Worm (Caenorhabditis elegans) whole organism, midembryonic: ENCODE results near the gene rpn-7.

Experiments
- T22C8.4 ChIP-seq: fragments of 200-800 bp; sonication (Bioruptor generic); IDR thresholded peaks from 2 replicates; pipeline ENCODE4 v1.3.6; 2022; ENCODE audit warnings: missing genetic modification characterization, missing compliant biosample characterization
- cog-1 ChIP-seq: sonication (generic microtip); optimal IDR thresholded peaks from 2 replicates; lab custom pipeline; 2016; ENCODE audit warnings: missing genetic modification characterization, missing compliant biosample characterization
- flt-1 ChIP-seq: fragments of 200-800 bp; sonication (Bioruptor generic); IDR thresholded peaks from 2 replicates; pipeline ENCODE4 v1.3.6; 2022; ENCODE audit warnings: missing genetic modification characterization, missing compliant biosample characterization
- klf-2 ChIP-seq: fragments of 200-800 bp; sonication (Bioruptor generic); conservative IDR thresholded peaks from 2 replicates; pipeline ENCODE4 v1.3.6; 2022; ENCODE audit warnings: missing genetic modification reagents, missing genetic modification characterization, missing compliant biosample characterization
- med-1 ChIP-seq: sonication (generic microtip); optimal IDR thresholded peaks from 2 replicates; lab custom pipeline; 2017; ENCODE audit warnings: missing genetic modification characterization, mild to moderate bottlenecking, missing compliant biosample characterization, antibody characterized with exemption, missing genetic modification reagents; ENCODE audit not compliant: insufficient read depth
- ref-1 ChIP-seq: fragments of 200-800 bp; sonication (Bioruptor generic); conservative IDR thresholded peaks from 2 replicates; pipeline ENCODE4 v1.3.6; 2022; ENCODE audit warnings: missing genetic modification reagents, missing genetic modification characterization, missing compliant biosample characterization
- tab-1 ChIP-seq: fragments of 200-800 bp; sonication (Bioruptor generic); IDR thresholded peaks from 2 replicates; pipeline ENCODE4 v1.3.6; 2022; ENCODE audit warnings: missing genetic modification characterization, missing compliant biosample characterization
- ztf-23 ChIP-seq: fragments of 200-800 bp; sonication (Bioruptor generic); IDR thresholded peaks from 2 replicates; pipeline ENCODE4 v1.3.6; 2022; ENCODE audit warnings: missing genetic modification reagents, missing genetic modification characterization, missing compliant biosample characterization
- ztf-29 ChIP-seq: fragments of 200-800 bp; sonication (Bioruptor generic); IDR thresholded peaks from 2 replicates; pipeline ENCODE4 v1.3.6; 2022; ENCODE audit warnings: missing genetic modification reagents, missing genetic modification characterization, missing compliant biosample characterization

The rpn-7 gene

DNA sequence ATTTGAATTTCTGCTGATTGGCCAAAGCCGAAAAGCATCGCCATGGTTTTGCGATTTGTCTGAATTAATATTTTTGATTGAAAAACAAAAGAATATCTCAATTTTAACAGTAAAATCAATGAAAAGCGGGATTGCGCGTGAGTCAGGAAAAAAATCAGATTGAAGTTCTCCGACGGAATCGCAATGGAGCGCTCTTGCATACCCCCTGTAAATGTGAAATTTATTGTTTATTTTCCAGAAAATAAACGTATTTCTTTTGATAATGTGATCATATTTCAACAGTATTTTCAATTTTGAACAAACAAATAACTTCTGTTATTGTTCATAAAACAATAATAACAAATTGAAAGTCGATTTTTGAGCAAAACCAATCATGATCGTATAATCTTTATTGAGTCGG is 25.2 kb downstream of the rpn-7 start, which contains the start of gene vps-26:
vps-26 (minus strand) TSS at position 200 of the 400 bp plus-strand sequence.
- no peak for TF ChIP-seq flt-1 (GFP tag; lab: Robert Waterston, UW)
- TF ChIP-seq cog-1 (tag; lab: Kevin White, UChicago), result no peak
- no peak for TF ChIP-seq ztf-29
- no peak for TF ChIP-seq med-1 (GFP tag; lab: Kevin White, UChicago)
- no peak for TF ChIP-seq ref-1 (GFP tag; lab: Robert Waterston, UW)
- no peak for TF ChIP-seq T22C8.4 (GFP tag; lab: Robert Waterston, UW)
- TF ChIP-seq tab-1, result no peak
- TF ChIP-seq klf-2 (GFP tag; lab: Robert Waterston, UW), result no peak
- no peak for TF ChIP-seq ztf-23 (GFP tag; lab: Robert Waterston, UW)

DNA sequence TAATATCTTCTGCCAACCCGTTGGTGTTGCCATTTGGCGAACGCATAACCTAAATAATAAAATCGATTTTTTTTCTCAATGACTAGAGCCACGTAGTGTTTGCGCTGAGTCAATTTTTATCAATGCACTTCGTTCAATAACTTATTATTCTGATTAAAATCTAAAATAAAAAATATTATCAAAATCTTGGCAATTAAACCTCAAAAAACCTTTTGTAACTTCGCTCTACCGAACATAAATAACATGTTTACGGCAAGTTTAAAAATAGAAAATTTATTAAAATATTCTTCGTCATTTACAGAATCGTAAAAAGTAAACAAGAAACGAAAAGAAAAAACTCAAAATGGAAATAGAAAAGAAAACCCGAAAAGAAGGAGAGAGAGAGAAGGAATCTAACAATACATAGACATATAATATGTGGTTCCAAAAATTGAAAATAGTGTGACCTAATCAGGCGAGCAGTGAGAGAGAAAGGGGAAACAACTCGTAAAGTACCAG is 26.7 kb downstream of the rpn-7 start, which contains the start of gene pigc-1:
pigc-1 (minus strand) TSS at position 51 of the 498 bp plus-strand sequence.
- no peak for TF ChIP-seq ztf-23 (GFP tag; lab: Robert Waterston, UW)
- no peak for TF ChIP-seq ref-1 (GFP tag; lab: Robert Waterston, UW)
- TF ChIP-seq ztf-29, result no peak
- no peak for TF ChIP-seq cog-1 (tag; lab: Kevin White, UChicago)
- TF ChIP-seq klf-2 (GFP tag; lab: Robert Waterston, UW), result no peak

DNA sequence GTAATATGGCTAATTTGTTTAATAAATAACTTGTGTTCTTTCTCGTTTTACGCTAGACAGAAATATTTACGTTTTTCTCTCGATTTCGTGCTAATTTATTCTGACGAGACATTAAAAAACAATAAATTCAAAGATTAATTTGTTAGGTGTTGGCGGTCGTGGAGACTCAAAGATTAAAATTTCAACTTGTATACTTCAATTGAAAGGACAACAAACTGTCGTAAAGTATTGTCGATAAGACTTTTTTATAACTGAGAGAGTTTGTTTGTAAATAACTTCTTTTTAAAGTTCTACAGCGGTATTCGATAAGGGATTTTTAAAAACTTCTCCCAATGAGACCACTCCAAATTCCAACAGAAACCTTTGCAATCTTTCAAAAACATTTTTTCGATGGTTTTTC is 37.3 kb downstream of the rpn-7 start:
- TF ChIP-seq ref-1 (GFP tag; lab: Robert Waterston, UW), result no peak
- no peak for TF ChIP-seq ztf-23 (GFP tag; lab: Robert Waterston, UW)
- TF ChIP-seq cog-1 (tag; lab: Kevin White, UChicago), result no peak
- no peak for TF ChIP-seq tab-1
- no peak for TF ChIP-seq med-1 (GFP tag; lab: Kevin White, UChicago)
- no peak for TF ChIP-seq klf-2 (GFP tag; lab: Robert Waterston, UW)
- TF ChIP-seq ztf-29, result no peak
- no peak for TF ChIP-seq flt-1 (GFP tag; lab: Robert Waterston, UW)
- no peak for TF ChIP-seq T22C8.4 (GFP tag; lab: Robert Waterston, UW)

DNA sequence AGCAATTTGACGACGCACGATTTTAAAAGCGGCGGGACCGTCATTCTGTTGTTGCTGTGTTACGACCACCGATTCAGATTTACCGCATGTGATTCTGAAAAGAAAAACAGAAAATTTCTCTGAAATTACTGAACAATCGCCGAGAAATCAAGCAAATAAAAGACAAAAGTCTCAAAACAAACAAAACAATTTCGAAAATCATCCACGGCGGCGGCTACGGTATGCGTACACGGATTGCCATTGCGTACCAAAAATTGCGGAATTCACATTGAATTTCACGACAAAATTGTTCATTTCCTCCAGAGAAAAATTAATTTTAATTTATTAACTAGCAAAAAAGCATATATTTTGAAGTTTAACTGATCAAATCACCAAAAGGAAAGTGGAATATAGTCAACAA is 50.0 kb downstream of the rpn-7 start, which contains the start of gene pezo-1:
pezo-1 (minus strand) TSS at position 101 of the 400 bp plus-strand sequence.
- no peak for TF ChIP-seq ref-1 (GFP tag; lab: Robert Waterston, UW)
- TF ChIP-seq T22C8.4 (GFP tag; lab: Robert Waterston, UW), result no peak
- no peak for TF ChIP-seq cog-1 (tag; lab: Kevin White, UChicago)
- TF ChIP-seq ztf-23 (GFP tag; lab: Robert Waterston, UW), result no peak
- no peak for TF ChIP-seq med-1 (GFP tag; lab: Kevin White, UChicago)
- no peak for TF ChIP-seq flt-1 (GFP tag; lab: Robert Waterston, UW)
- TF ChIP-seq klf-2 (GFP tag; lab: Robert Waterston, UW), result no peak
- no peak for TF ChIP-seq ztf-29
- no peak for TF ChIP-seq tab-1

DNA sequence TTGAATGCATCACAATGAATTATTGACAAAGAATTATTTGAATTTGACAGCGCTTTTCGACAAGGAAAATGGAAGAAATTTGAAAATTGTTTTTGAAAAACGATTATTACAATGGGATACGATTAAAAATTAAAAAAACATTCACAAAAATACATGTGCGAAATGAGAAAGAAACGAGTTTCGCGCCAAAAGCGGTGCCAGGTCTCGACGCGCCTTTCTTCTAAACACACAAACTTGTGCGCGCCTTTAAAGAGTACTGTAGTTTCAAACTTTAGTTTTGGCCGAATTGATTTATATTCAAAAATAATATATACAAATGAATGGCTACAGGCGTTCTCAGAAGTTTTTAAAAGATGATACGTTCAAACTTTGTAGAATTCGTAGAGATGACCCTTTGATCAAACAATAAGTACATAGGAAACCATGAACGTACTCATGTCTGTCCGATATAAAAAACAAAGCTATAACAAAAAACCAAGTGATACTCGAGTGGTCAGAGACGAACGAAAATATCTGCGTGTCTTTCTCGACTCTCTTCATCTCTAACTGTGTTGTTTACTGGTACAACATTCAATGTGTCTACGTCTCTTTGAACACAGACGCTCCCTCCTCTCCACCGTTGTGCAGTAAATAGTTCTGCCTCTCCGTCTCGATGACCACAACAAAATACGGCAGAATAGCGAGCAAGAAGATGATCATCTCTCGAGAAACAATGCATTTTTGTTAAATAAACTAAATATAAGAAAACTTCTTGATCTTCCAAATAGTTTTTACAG is 51.6 kb downstream of the rpn-7 start:
- TF ChIP-seq ztf-29, result no peak
- no peak for TF ChIP-seq tab-1
- no peak for TF ChIP-seq cog-1 (tag; lab: Kevin White, UChicago)
- no peak for TF ChIP-seq ref-1 (GFP tag; lab: Robert Waterston, UW)
- TF ChIP-seq flt-1 (GFP tag; lab: Robert Waterston, UW), result no peak
- TF ChIP-seq med-1 (GFP tag; lab: Kevin White, UChicago), result no peak
- no peak for TF ChIP-seq T22C8.4 (GFP tag; lab: Robert Waterston, UW)
- no peak for TF ChIP-seq ztf-23 (GFP tag; lab: Robert Waterston, UW)
- TF ChIP-seq klf-2 (GFP tag; lab: Robert Waterston, UW), result no peak
